Worm (Caenorhabditis elegans): Measurements from ENCODE around the gene Y39E4B.11.
A peak's percentile ranks its signal among the peaks of the same experiment; 100 is the strongest.

Gene Y39E4B.11

DNA sequence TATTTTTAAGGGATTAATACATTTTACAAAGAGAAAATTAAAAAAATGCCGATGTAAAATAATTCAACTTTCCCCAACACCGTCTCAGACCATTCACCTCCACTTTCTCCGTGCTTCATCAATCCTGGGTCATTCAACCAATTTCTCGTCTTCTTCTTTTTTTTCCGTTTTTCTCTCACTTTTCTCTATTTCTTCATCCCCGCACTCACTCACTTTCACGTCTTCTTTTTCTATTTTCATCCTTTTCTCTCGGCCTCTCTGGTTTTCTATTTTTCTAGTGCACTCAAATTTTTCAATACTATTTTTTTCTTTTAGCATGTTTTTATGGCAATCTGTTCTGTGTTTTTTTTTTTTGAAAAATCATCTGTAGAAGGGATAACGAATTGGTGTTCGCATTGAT is 10.9 kb downstream of the Y39E4B.11 start:
- TF ChIP-seq blmp-1 (tag; optimal IDR thresholded peaks at IDR 0.05), result peak; percentile 99
- TF ChIP-seq nhr-12 (tag; optimal IDR thresholded peaks at IDR 0.05), result no peak
- no peak for TF ChIP-seq zag-1 (tag; optimal IDR thresholded peaks at IDR 0.05)
- peak in 1 of 2 experiments; percentile 27 for TF ChIP-seq lsy-2 (tag; optimal IDR thresholded peaks at IDR 0.05)
- peak in 1 of 2 experiments; percentile 8 for TF ChIP-seq efl-1 (optimal IDR thresholded peaks at IDR 0.05)
- no peak for TF ChIP-seq efl-1 (GFP tag; optimal IDR thresholded peaks at IDR 0.05 in 1 of 2)
- no peak for TF ChIP-seq unc-86 (tag; optimal IDR thresholded peaks at IDR 0.05)
- TF ChIP-seq unc-130 (tag; optimal IDR thresholded peaks at IDR 0.05), result no peak
- TF ChIP-seq aha-1 (tag; optimal IDR thresholded peaks at IDR 0.05), result no peak
- peak; percentile 17 for TF ChIP-seq skn-1 (tag; optimal IDR thresholded peaks at IDR 0.05)
- TF ChIP-seq egl-13 (tag; optimal IDR thresholded peaks at IDR 0.05), result no peak
- peak in 1 of 3 experiments; percentile 14 for TF ChIP-seq ceh-82 (tag; optimal IDR thresholded peaks at IDR 0.05)

DNA sequence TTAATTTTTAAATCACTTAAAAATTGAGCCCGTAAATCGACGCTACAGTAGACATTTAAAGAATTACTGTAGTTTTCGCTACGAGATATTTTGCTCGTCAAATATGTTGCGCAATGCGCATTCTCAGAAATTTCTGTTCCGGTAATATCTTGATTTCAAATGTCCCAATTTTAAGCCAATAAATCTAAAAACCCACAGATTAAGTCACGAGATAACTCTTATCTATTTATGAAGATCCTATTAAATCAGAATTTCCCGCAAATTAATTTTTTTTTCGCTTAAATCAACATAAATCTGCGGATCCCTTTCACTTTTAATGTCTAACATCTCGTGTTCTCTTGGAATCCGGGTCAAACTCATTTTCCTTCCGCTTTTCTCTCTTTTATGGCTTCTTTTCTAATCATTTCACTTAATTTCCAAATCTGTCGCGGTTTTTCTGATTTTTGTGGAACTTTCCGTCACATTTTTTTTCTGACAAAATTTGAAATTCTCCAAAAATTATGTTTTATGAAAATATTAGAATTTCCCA is 11.8 kb downstream of the Y39E4B.11 start:
- TF ChIP-seq egl-13 (tag; optimal IDR thresholded peaks at IDR 0.05) (peak; percentile 21), blmp-1 (tag; optimal IDR thresholded peaks at IDR 0.05) (peak; percentile 96), nhr-11 (tag; optimal IDR thresholded peaks at IDR 0.05) (no peak), ama-1 (optimal IDR thresholded peaks at IDR 0.05) (no peak), nhr-47 (tag; optimal IDR thresholded peaks at IDR 0.05) (peak; percentile 21), dsc-1 (tag; optimal IDR thresholded peaks at IDR 0.05) (peak; percentile 90), fkh-8 (tag; optimal IDR thresholded peaks at IDR 0.05) (peak; percentile 28)

DNA sequence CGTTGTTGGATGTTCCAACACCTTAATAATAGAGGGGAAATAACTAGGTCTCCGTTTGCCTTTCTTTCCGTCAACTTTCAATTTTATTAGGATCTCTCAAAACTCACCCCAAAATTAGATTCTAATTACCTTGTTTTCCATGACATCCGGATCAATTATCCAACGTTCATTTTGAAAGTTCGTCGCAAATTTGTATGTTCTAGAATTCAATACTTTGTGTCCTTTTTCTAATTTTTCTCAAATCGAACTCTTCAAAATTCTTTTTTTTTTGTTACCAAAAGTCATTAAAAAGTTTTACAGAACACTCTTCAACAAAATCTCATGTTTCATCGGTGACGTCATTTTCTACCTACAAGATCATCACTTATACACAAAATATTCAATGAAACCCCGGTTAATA is 18.0 kb downstream of the Y39E4B.11 start, which contains the start of gene Y43F4A.1:
TSS of gene Y43F4A.1 (plus strand) at position 301 of the 400 bp plus-strand sequence.
- no peak for TF ChIP-seq nhr-237 (tag; optimal IDR thresholded peaks at IDR 0.05)
- TF ChIP-seq efl-1 (optimal IDR thresholded peaks at IDR 0.05), result no peak
- no peak for TF ChIP-seq efl-1 (GFP tag; optimal IDR thresholded peaks at IDR 0.05 in 1 of 2)
- TF ChIP-seq blmp-1 (tag; optimal IDR thresholded peaks at IDR 0.05), result peak; percentile 64
- TF ChIP-seq grh-1 (GFP tag; IDR thresholded peaks at IDR 0.05), result no peak
- no peak for TF ChIP-seq hlh-4 (tag; optimal IDR thresholded peaks at IDR 0.05)

DNA sequence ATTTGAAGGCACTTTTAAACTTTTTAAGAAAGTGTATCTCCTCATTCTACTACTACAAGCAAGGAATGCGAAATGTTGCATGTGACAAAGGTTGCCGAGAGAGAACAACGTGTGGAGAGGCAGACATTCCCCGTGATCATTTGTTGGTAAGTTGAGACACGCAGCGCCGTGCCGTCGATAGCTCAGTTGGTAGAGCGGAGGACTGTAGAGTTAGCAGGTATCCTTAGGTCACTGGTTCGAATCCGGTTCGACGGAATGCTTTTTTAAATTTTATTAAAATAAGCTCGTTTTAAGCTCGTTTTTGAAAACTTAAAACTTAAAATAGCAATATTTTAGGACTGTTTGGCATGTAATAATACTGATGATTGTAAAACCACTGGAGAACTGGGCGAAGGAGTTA is 19.6 kb downstream of the Y39E4B.11 start:
- peak; percentile 48 for TF ChIP-seq snu-23 (GFP tag; optimal IDR thresholded peaks at IDR 0.05)
- TF ChIP-seq lin-14 (GFP tag; optimal IDR thresholded peaks at IDR 0.05), result no peak
- no peak for TF ChIP-seq hpl-2 (GFP tag; optimal IDR thresholded peaks at IDR 0.05)
- peak; percentile 20 for TF ChIP-seq nhr-71 (tag; optimal IDR thresholded peaks at IDR 0.05)
- TF ChIP-seq lsy-2 (tag; optimal IDR thresholded peaks at IDR 0.05), result peak in 1 of 2 experiments; percentile 51
- TF ChIP-seq nhr-237 (tag; optimal IDR thresholded peaks at IDR 0.05), result no peak
- TF ChIP-seq mep-1 (tag; optimal IDR thresholded peaks at IDR 0.05), result peak; percentile 17
- no peak for TF ChIP-seq ama-1 (optimal IDR thresholded peaks at IDR 0.05)
- TF ChIP-seq nhr-20 (tag; optimal IDR thresholded peaks at IDR 0.05), result peak; percentile 27
- 0 out of 2 replicates have a peak, but pooled peaks have one; percentile 4 for TF ChIP-seq nhr-19 (GFP tag; conservative IDR thresholded peaks at IDR 0.05)
- TF ChIP-seq zag-1 (tag; optimal IDR thresholded peaks at IDR 0.05), result no peak
- TF ChIP-seq dpl-1 (GFP tag; optimal IDR thresholded peaks at IDR 0.05), result no peak
- TF ChIP-seq sox-4 (tag; optimal IDR thresholded peaks at IDR 0.05), result no peak
- TF ChIP-seq swsn-7 (tag; optimal IDR thresholded peaks at IDR 0.05), result no peak
- TF ChIP-seq fkh-4 (tag; optimal IDR thresholded peaks at IDR 0.05; ENCODE audit: borderline replicate concordance), result no peak
- peak; percentile 10 for TF ChIP-seq nhr-47 (tag; optimal IDR thresholded peaks at IDR 0.05)
- no peak for TF ChIP-seq ceh-8 (GFP tag; optimal IDR thresholded peaks at IDR 0.05)
- peak in 1 of 2 experiments; percentile 15 for TF ChIP-seq efl-1 (optimal IDR thresholded peaks at IDR 0.05)
- TF ChIP-seq efl-1 (GFP tag; optimal IDR thresholded peaks at IDR 0.05 in 1 of 2), result peak in 1 of 2 experiments; percentile 91
- TF ChIP-seq tbx-2 (tag; optimal IDR thresholded peaks at IDR 0.05), result no peak
- no peak for TF ChIP-seq nhr-28 (tag; optimal IDR thresholded peaks at IDR 0.05)
- no peak for TF ChIP-seq lir-3 (tag; optimal IDR thresholded peaks at IDR 0.05; ENCODE audit: poor library complexity)
- no peak for TF ChIP-seq unc-86 (tag; optimal IDR thresholded peaks at IDR 0.05)
- TF ChIP-seq lin-35 (GFP tag; optimal IDR thresholded peaks at IDR 0.05), result peak in 1 of 2 experiments; percentile 57
- TF ChIP-seq nhr-90 (tag; optimal IDR thresholded peaks at IDR 0.05; ENCODE audit: poor library complexity), result peak; percentile 35
- peak in 1 of 2 experiments; percentile 48 for TF ChIP-seq mdl-1 (tag; optimal IDR thresholded peaks at IDR 0.05)
- no peak for TF ChIP-seq fkh-8 (tag; optimal IDR thresholded peaks at IDR 0.05)
- TF ChIP-seq Y116A8C.19 (tag; optimal IDR thresholded peaks at IDR 0.05; ENCODE audit: borderline replicate concordance), result no peak

All from whole organism, L1 larva.